Fruit fly (Drosophila melanogaster) whole organism, embryonic: ENCODE data around the gene kraken.

Experiments used
- Ada2b ChIP-seq: fragments of 200-800 bp; sonication (Bioruptor generic); IDR thresholded peaks from 2 replicates; pipeline ENCODE4 v1.3.6; 2022; ENCODE audit warnings: missing biosample characterization, missing genetic modification characterization
- Atf3 ChIP-seq: fragments of 200-800 bp; sonication (Bioruptor generic); optimal IDR thresholded peaks from 3 replicates; lab custom pipeline; 2016; ENCODE audit warnings: missing biosample characterization, missing genetic modification characterization
- Atf6 ChIP-seq: fragments of 200-800 bp; sonication (Bioruptor generic); IDR thresholded peaks from 2 replicates; pipeline ENCODE4 v1.3.6; 2022; ENCODE audit warnings: missing biosample characterization, missing genetic modification characterization
- B-H2 ChIP-seq: fragments of 200-800 bp; sonication (Bioruptor generic); optimal IDR thresholded peaks from 2 replicates; lab custom pipeline; 2018; ENCODE audit warnings: missing biosample characterization, mild to moderate bottlenecking, missing genetic modification characterization
- CG10366 ChIP-seq: fragments of 200-800 bp; sonication (Bioruptor generic); IDR thresholded peaks from 2 replicates; pipeline ENCODE4 v1.3.6; 2022; ENCODE audit warnings: missing biosample characterization, missing genetic modification characterization
- CG11093 ChIP-seq: fragments of 200-800 bp; sonication (Bioruptor generic); IDR thresholded peaks from 3 replicates; pipeline ENCODE4 v1.3.6; 2022; ENCODE audit warnings: missing biosample characterization, missing genetic modification characterization
- CG12071 ChIP-seq: fragments of 200-800 bp; sonication (Bioruptor generic); optimal IDR thresholded peaks from 3 replicates; lab custom pipeline; 2018; ENCODE audit warnings: missing biosample characterization, mild to moderate bottlenecking, missing genetic modification characterization
- CG12769 ChIP-seq: fragments of 200-800 bp; sonication (Bioruptor generic); optimal IDR thresholded peaks from 2 replicates; lab custom pipeline; 2019; ENCODE audit warnings: missing biosample characterization, mild to moderate bottlenecking, missing genetic modification characterization, moderate library complexity
- CG17829 ChIP-seq: fragments of 200-800 bp; optimal IDR thresholded peaks from 2 replicates; lab custom pipeline; 2019; ENCODE audit warnings: missing biosample characterization, mild to moderate bottlenecking, missing genetic modification characterization, moderate library complexity
- CG18262 ChIP-seq: fragments of 200-800 bp; optimal IDR thresholded peaks from 3 replicates; lab custom pipeline; 2019; ENCODE audit warnings: missing biosample characterization, mild to moderate bottlenecking, missing genetic modification characterization, moderate library complexity
- CG2116 ChIP-seq: fragments of 200-800 bp; sonication (Bioruptor generic); optimal IDR thresholded peaks from 3 replicates; lab custom pipeline; 2018; ENCODE audit warnings: missing biosample characterization, mild to moderate bottlenecking, missing genetic modification characterization
- CG3281 ChIP-seq: fragments of 200-800 bp; sonication (Bioruptor generic); optimal IDR thresholded peaks from 3 replicates; lab custom pipeline; 2017; ENCODE audit warnings: missing biosample characterization, mild to moderate bottlenecking, missing genetic modification characterization
- CG4360 ChIP-seq: fragments of 200-800 bp; sonication (Bioruptor generic); IDR thresholded peaks from 2 replicates; pipeline ENCODE4 v1.3.6; 2022; ENCODE audit warnings: missing biosample characterization, missing genetic modification characterization
- CG4707 ChIP-seq: fragments of 200-800 bp; sonication (Bioruptor generic); optimal IDR thresholded peaks from 2 replicates; lab custom pipeline; 2018; ENCODE audit warnings: missing biosample characterization, mild to moderate bottlenecking, missing genetic modification characterization, moderate library complexity
- CG4820 ChIP-seq: fragments of 200-800 bp; sonication (Bioruptor generic); optimal IDR thresholded peaks from 3 replicates; lab custom pipeline; 2016; ENCODE audit warnings: missing biosample characterization, missing genetic modification characterization
- CG5180 ChIP-seq: fragments of 200-800 bp; sonication (Bioruptor generic); optimal IDR thresholded peaks from 3 replicates; lab custom pipeline; 2017; ENCODE audit warnings: missing biosample characterization, missing genetic modification characterization, mild to moderate bottlenecking, moderate library complexity, missing genetic modification reagents
- CG7839 ChIP-seq: fragments of 200-800 bp; sonication (Bioruptor generic); optimal IDR thresholded peaks from 3 replicates; lab custom pipeline; 2018; ENCODE audit warnings: missing biosample characterization, mild to moderate bottlenecking, missing genetic modification characterization, moderate library complexity
- CG7987 ChIP-seq: fragments of 200-800 bp; sonication (Bioruptor generic); optimal IDR thresholded peaks from 2 replicates; lab custom pipeline; 2018; ENCODE audit warnings: missing biosample characterization, mild to moderate bottlenecking, missing genetic modification characterization, moderate library complexity
- CG8924 ChIP-seq: fragments of 200-800 bp; optimal IDR thresholded peaks from 3 replicates; lab custom pipeline; 2019; ENCODE audit warnings: missing biosample characterization, mild to moderate bottlenecking, missing genetic modification characterization, moderate library complexity
- CG9727 ChIP-seq: fragments of 200-800 bp; sonication (Bioruptor generic); optimal IDR thresholded peaks from 3 replicates; lab custom pipeline; 2017; ENCODE audit warnings: missing biosample characterization, mild to moderate bottlenecking, missing genetic modification characterization
- D19A ChIP-seq: fragments of 200-800 bp; optimal IDR thresholded peaks from 3 replicates; lab custom pipeline; 2019; ENCODE audit warnings: missing biosample characterization, mild to moderate bottlenecking, missing genetic modification characterization, moderate library complexity
- Dref ChIP-seq: fragments of 200-800 bp; sonication (Bioruptor generic); IDR thresholded peaks from 2 replicates; pipeline ENCODE4 v1.3.6; 2022; ENCODE audit warnings: missing biosample characterization, missing genetic modification characterization
- Hr39 ChIP-seq: fragments of >200 bp; optimal IDR thresholded peaks from 2 replicates; lab custom pipeline; 2017
- Lhr ChIP-seq: fragments of 200-800 bp; sonication (Bioruptor generic); optimal IDR thresholded peaks from 3 replicates; lab custom pipeline; 2017; ENCODE audit warnings: mild to moderate bottlenecking, missing biosample characterization, missing genetic modification reagents, missing genetic modification characterization
- Lpt ChIP-seq: fragments of >200 bp; optimal IDR thresholded peaks from 2 replicates; lab custom pipeline; 2018; ENCODE audit warnings: missing biosample characterization, missing genetic modification characterization
- Med ChIP-seq: fragments of 200-800 bp; sonication (Bioruptor generic); peaks from one replicate; lab custom pipeline; 2016; ENCODE audit warnings: missing biosample characterization, missing genetic modification characterization, mild to moderate bottlenecking, inconsistent platforms, moderate library complexity
- NfI ChIP-seq: fragments of 200-800 bp; sonication (Bioruptor generic); optimal IDR thresholded peaks from 3 replicates; lab custom pipeline; 2018; ENCODE audit warnings: missing biosample characterization, mild to moderate bottlenecking, missing genetic modification characterization, moderate library complexity
- Pdp1 ChIP-seq, 2 experiments: fragments of 200-800 bp; sonication (Bioruptor generic); optimal IDR thresholded peaks; 3 replicates each; lab custom pipeline; 2016; ENCODE audit warnings: missing biosample characterization in 2 of 2, missing genetic modification characterization in 2 of 2, mild to moderate bottlenecking in 1 of 2, moderate library complexity in 1 of 2
- Scr ChIP-seq: fragments of 200-800 bp; sonication (Bioruptor generic); IDR thresholded peaks from 2 replicates; pipeline ENCODE4 v1.3.6; 2022; ENCODE audit warnings: missing biosample characterization, missing genetic modification characterization; ENCODE audit not compliant: partially characterized antibody
- Usf ChIP-seq: fragments of 200-800 bp; sonication (Bioruptor generic); optimal IDR thresholded peaks from 2 replicates; lab custom pipeline; 2017; ENCODE audit warnings: missing genotype, missing biosample characterization, missing genetic modification characterization
- Xbp1 ChIP-seq: fragments of 200-800 bp; sonication (Bioruptor generic); optimal IDR thresholded peaks from 3 replicates; lab custom pipeline; 2016; ENCODE audit warnings: missing biosample characterization, mild to moderate bottlenecking, missing genetic modification characterization
- YL-1 ChIP-seq: fragments of 200-800 bp; sonication (Bioruptor generic); optimal IDR thresholded peaks from 3 replicates; lab custom pipeline; 2017; ENCODE audit warnings: missing biosample characterization, mild to moderate bottlenecking, missing genetic modification characterization
- bbx ChIP-seq: fragments of 200-800 bp; sonication (Bioruptor generic); IDR thresholded peaks from 2 replicates; pipeline ENCODE4 v1.3.6; 2022; ENCODE audit warnings: missing biosample characterization, missing genetic modification characterization; ENCODE audit not compliant: partially characterized antibody
- cas ChIP-seq: fragments of 200-800 bp; sonication (Bioruptor generic); IDR thresholded peaks from 2 replicates; pipeline ENCODE4 v1.3.6; 2022; ENCODE audit warnings: missing biosample characterization, missing genetic modification characterization
- chm ChIP-seq: fragments of 200-800 bp; sonication (Bioruptor generic); IDR thresholded peaks from 2 replicates; pipeline ENCODE4 v1.3.6; 2022; ENCODE audit warnings: missing biosample characterization, missing genetic modification characterization
- dmrt99B ChIP-seq: fragments of 200-800 bp; sonication (Bioruptor generic); optimal IDR thresholded peaks from 2 replicates; lab custom pipeline; 2018; ENCODE audit warnings: missing biosample characterization, mild to moderate bottlenecking, missing genetic modification characterization, moderate library complexity
- dysf ChIP-seq: fragments of 200-800 bp; sonication (Bioruptor generic); IDR thresholded peaks from 3 replicates; pipeline ENCODE4 v1.3.6; 2022; ENCODE audit warnings: missing biosample characterization, missing genetic modification characterization
- emc ChIP-seq: fragments of 200-800 bp; sonication (Bioruptor generic); optimal IDR thresholded peaks from 2 replicates; lab custom pipeline; 2016; ENCODE audit warnings: missing biosample characterization, missing genetic modification characterization
- gem ChIP-seq: fragments of 200-800 bp; sonication (Bioruptor generic); optimal IDR thresholded peaks from 2 replicates; lab custom pipeline; 2019; ENCODE audit warnings: missing biosample characterization, mild to moderate bottlenecking, missing genetic modification characterization, moderate library complexity
- gsb-n ChIP-seq: fragments of 200-800 bp; sonication (Bioruptor generic); optimal IDR thresholded peaks from 3 replicates; lab custom pipeline; 2018; ENCODE audit warnings: missing biosample characterization, mild to moderate bottlenecking, missing genetic modification characterization
- lbe ChIP-seq: fragments of 200-800 bp; sonication (Bioruptor generic); optimal IDR thresholded peaks from 2 replicates; lab custom pipeline; 2016; ENCODE audit warnings: missing biosample characterization, mild to moderate bottlenecking, missing genetic modification characterization
- mirr ChIP-seq: fragments of 200-800 bp; sonication (Bioruptor generic); optimal IDR thresholded peaks from 3 replicates; lab custom pipeline; 2018; ENCODE audit warnings: missing biosample characterization, mild to moderate bottlenecking, missing genetic modification characterization
- phol ChIP-seq: fragments of 200-800 bp; sonication (Bioruptor generic); optimal IDR thresholded peaks from 3 replicates; lab custom pipeline; 2018; ENCODE audit warnings: missing biosample characterization, mild to moderate bottlenecking, missing genetic modification characterization, moderate library complexity
- pzg ChIP-seq: fragments of 200-800 bp; sonication (Bioruptor generic); optimal IDR thresholded peaks from 3 replicates; lab custom pipeline; 2018; ENCODE audit warnings: missing biosample characterization, mild to moderate bottlenecking, missing genetic modification characterization, moderate library complexity
- seq ChIP-seq: fragments of 200-800 bp; sonication (Bioruptor generic); IDR thresholded peaks from 2 replicates; pipeline ENCODE4 v1.3.6; 2022; ENCODE audit warnings: missing biosample characterization, missing genetic modification characterization
- slp2 ChIP-seq: fragments of 200-800 bp; sonication (Bioruptor generic); optimal IDR thresholded peaks from 2 replicates; lab custom pipeline; 2016; ENCODE audit warnings: missing biosample characterization, missing genetic modification characterization
- trem ChIP-seq: fragments of 200-800 bp; optimal IDR thresholded peaks from 3 replicates; lab custom pipeline; 2019; ENCODE audit warnings: missing biosample characterization, mild to moderate bottlenecking, missing genetic modification characterization, moderate library complexity
- vvl ChIP-seq: fragments of 200-800 bp; sonication (Bioruptor generic); IDR thresholded peaks from 2 replicates; pipeline ENCODE4 v1.3.6; 2022; ENCODE audit warnings: missing biosample characterization, missing genetic modification characterization
- wek ChIP-seq: fragments of 200-800 bp; sonication (Bioruptor generic); optimal IDR thresholded peaks from 3 replicates; lab custom pipeline; 2018; ENCODE audit warnings: missing biosample characterization, mild to moderate bottlenecking, missing genetic modification characterization, moderate library complexity

kraken gene

DNA sequence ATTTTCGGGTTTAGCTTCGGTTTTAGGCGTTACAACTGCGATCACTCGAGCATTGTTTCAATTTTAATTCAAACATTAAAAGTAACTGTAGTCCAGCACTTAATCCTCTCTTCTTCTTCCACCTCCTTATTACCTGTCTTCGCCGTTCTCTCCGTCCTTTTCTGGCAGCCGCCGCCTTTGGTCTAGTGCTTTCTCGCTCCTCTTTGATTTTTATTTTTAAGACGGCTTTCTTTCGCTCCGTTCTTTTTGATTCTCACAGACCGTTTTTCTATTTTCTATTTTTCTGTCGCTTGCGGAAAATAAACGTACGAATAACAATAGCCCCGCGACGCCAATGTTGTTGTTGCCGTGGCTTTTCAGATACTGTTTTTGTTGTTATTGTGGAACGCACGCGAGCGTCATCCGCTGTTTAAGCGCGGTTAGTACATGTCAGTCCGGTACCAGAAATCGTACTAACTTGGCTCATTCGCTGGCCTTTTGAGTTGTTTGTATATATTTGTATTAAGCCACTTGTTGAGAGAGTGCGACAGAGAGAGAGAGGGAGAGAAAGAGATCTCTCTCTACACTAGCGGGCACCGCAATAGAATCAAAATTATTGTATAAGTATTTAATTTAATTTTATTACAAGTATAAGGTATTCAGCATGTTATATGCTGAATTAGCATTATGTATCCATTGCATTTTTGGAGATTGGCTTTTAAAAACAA lies 15.5 kb downstream of the kraken start, which contains the start of gene aru (continued):
- TF ChIP-seq Atf3 (GFP tag; lab: Kevin White, UChicago) (no peak), Usf (GFP tag; lab: Kevin White, UChicago) (no peak), CG7839 (tag; lab: Kevin White, UChicago) (peak; percentile 42), CG17829 (tag; lab: Kevin White, UChicago) (peak; percentile 33), chm (GFP tag; lab: Robert Waterston, UW) (peak; percentile 53; the same call in 1 of the 2 replicates), CG12071 (peak; percentile 0), wek (GFP tag; lab: Kevin White, UChicago) (peak; percentile 16), CG8924 (tag; lab: Kevin White, UChicago) (peak; percentile 28), seq (GFP tag; lab: Robert Waterston, UW) (0 out of 2 replicates have a peak, but pooled peaks have one; percentile 15), CG18262 (tag; lab: Kevin White, UChicago) (peak; percentile 45), Ada2b (peak; percentile 32; the same call in 1 of the 2 replicates), D19A (tag; lab: Kevin White, UChicago) (peak; percentile 29), Xbp1 (peak; percentile 12), emc (GFP tag; lab: Kevin White, UChicago) (no peak), CG12769 (tag; lab: Kevin White, UChicago) (peak; percentile 14), trem (tag; lab: Kevin White, UChicago) (peak; percentile 12), dmrt99B (tag; lab: Kevin White, UChicago) (peak; percentile 49), Med (peak; percentile 86), Pdp1 (GFP tag; optimal IDR thresholded peaks at IDR 0.05; lab: Kevin White, UChicago) (peak in 1 of 2 experiments; percentile 23), CG4360 (GFP tag; lab: Robert Waterston, UW) (peak; percentile 96), NfI (GFP tag; lab: Kevin White, UChicago) (no peak), dysf (GFP tag; lab: Robert Waterston, UW) (peak; percentile 12; the same call in 1 of the 3 replicates), mirr (GFP tag; lab: Kevin White, UChicago) (no peak), CG7987 (GFP tag; lab: Kevin White, UChicago) (peak; percentile 60), CG3281 (GFP tag; lab: Kevin White, UChicago) (peak; percentile 42), Lpt (GFP tag; lab: Kevin White, UChicago) (peak; percentile 4), Hr39 (lab: Kevin White, UChicago) (no peak), gsb-n (peak; percentile 1), CG11093 (no peak), pzg (GFP tag; lab: Kevin White, UChicago) (no peak), gem (tag; lab: Kevin White, UChicago) (peak; percentile 61), CG2116 (GFP tag; lab: Kevin White, UChicago) (no peak), bbx (GFP tag; lab: Robert Waterston, UW) (0 out of 2 replicates have a peak, but pooled peaks have one; percentile 16), B-H2 (GFP tag; lab: Kevin White, UChicago) (peak; percentile 14), Scr (peak; percentile 25; the same call in 1 of the 2 replicates), Atf6 (peak; percentile 75), CG4820 (GFP tag; lab: Kevin White, UChicago) (no peak), cas (no peak), vvl (peak; percentile 70; the same call in 1 of the 2 replicates), CG5180 (GFP tag; lab: Kevin White, UChicago) (peak; percentile 26), lbe (GFP tag; lab: Kevin White, UChicago) (peak; percentile 59), slp2 (GFP tag; lab: Kevin White, UChicago) (no peak), Lhr (GFP tag; lab: Kevin White, UChicago) (no peak), CG9727 (peak; percentile 14), phol (peak; percentile 26), CG10366 (GFP tag; lab: Robert Waterston, UW) (no peak), YL-1 (GFP tag; lab: Kevin White, UChicago) (peak; percentile 27), Dref (GFP tag; lab: Robert Waterston, UW) (0 out of 2 replicates have a peak, but pooled peaks have one; percentile 32), CG4707 (peak; percentile 63)
